Worm (Caenorhabditis elegans): Measurements from ENCODE around the gene K02D10.1.

DNA sequence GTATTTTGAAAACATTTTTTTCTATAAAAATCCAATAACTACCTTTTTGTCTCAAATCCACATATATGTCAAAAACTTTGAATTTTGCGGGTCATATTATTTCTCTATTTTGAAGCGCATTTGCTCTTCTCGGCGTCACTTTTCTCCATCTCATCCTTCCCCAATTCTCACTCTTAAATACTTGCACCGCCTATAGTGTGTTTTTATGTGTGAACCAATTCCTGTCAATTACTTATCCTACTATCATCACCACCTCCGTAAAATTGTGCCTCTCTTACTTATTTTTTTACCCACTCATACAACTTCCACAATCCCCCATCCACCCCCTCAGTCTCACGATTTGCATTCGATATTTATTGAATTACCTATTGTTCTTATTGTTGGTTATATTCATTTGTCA is 36.5 kb downstream of the K02D10.1 start:
- TF ChIP-seq ztf-11 (tag; optimal IDR thresholded peaks at IDR 0.05) (no peak), lir-3 (tag; optimal IDR thresholded peaks at IDR 0.05) (no peak), unc-39 (tag; optimal IDR thresholded peaks at IDR 0.05) (no peak), lsy-2 (tag; optimal IDR thresholded peaks at IDR 0.05) (no peak), unc-62 (GFP tag; optimal IDR thresholded peaks at IDR 0.05 in 1 of 2) (no peak), unc-62 (tag; optimal IDR thresholded peaks at IDR 0.05) (no peak), nhr-28 (tag; optimal IDR thresholded peaks at IDR 0.05) (no peak), lin-13 (GFP tag; optimal IDR thresholded peaks at IDR 0.05) (no peak), daf-12 (tag; optimal IDR thresholded peaks at IDR 0.05) (no peak), mep-1 (tag; optimal IDR thresholded peaks at IDR 0.05) (no peak)
